1 fruit fly cellular context compared by ENCODE assay signal in the genomic region with DNA sequence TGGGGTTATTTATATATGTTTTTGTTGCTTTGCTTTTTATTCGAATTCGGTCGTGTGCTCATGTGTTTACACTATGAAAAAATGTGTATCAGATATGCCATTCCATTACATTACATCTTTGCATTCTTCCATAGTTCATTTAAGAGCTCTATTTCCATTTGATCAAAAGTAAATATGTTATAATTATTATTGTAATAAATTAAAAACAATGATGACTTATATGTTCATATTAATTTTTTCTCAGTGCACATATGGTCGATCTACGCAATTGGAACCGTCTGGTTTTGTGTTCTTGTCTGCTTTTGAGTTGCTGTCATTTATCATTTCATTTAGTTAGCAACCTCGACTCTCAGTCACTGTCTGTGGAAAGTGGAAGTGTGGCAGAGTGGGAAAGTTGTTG.
TF ChIP-seq lines count a peak whose summit lies in the region.

No protein-coding gene starts in this region.

TF ChIP-seq in whole organism, embryonic, 481 proteins besides CTCF, POLR2A, EP300 and RAD21 (continued from another document and continues in another):
- TF ChIP-seq ash1 (GFP tag; optimal IDR thresholded peaks at IDR 0.05; lab: Kevin White, UChicago) (no peak), zf30C (GFP tag; optimal IDR thresholded peaks at IDR 0.05; lab: Kevin White, UChicago) (peak; percentile 86), CG6272 (GFP tag; IDR thresholded peaks at IDR 0.05; lab: Robert Waterston, UW) (peak; percentile 89), CG18262 (tag; optimal IDR thresholded peaks at IDR 0.05; lab: Kevin White, UChicago) (peak; percentile 97), CG14014 (GFP tag; IDR thresholded peaks at IDR 0.05; lab: Robert Waterston, UW) (peak; percentile 89), CG11085 (GFP tag; IDR thresholded peaks at IDR 0.05; lab: Robert Waterston, UW) (peak; percentile 82), CG15479 (GFP tag; optimal IDR thresholded peaks at IDR 0.05; lab: Kevin White, UChicago) (no peak), Ssrp (tag; optimal IDR thresholded peaks at IDR 0.05; lab: Kevin White, UChicago) (peak; percentile 92), Mrtf (GFP tag; IDR thresholded peaks at IDR 0.05; lab: Robert Waterston, UW) (peak; percentile 74; the same call in 2 of the 3 replicates), Hr39 (optimal IDR thresholded peaks at IDR 0.05; lab: Kevin White, UChicago) (no peak), so (GFP tag; IDR thresholded peaks at IDR 0.05; lab: Robert Waterston, UW) (peak; percentile 88), Neu2 (GFP tag; optimal IDR thresholded peaks at IDR 0.05; lab: Kevin White, UChicago; ENCODE audit: borderline replicate concordance) (no peak), Asciz (GFP tag; optimal IDR thresholded peaks at IDR 0.05; lab: Kevin White, UChicago) (peak; percentile 91), Hsf (GFP tag; optimal IDR thresholded peaks at IDR 0.05; lab: Kevin White, UChicago) (peak; percentile 12), fd96Cb (tag; optimal IDR thresholded peaks at IDR 0.05; lab: Kevin White, UChicago) (peak; percentile 94), hbn (GFP tag; IDR thresholded peaks at IDR 0.05; lab: Robert Waterston, UW; ENCODE audit: partially characterized antibody) (no peak), Hey (tag; optimal IDR thresholded peaks at IDR 0.05; lab: Kevin White, UChicago) (no peak), CG14441 (GFP tag; IDR thresholded peaks at IDR 0.05; lab: Robert Waterston, UW) (peak; percentile 82), CG12391 (tag; optimal IDR thresholded peaks at IDR 0.05; lab: Kevin White, UChicago) (peak; percentile 95), Side (GFP tag; optimal IDR thresholded peaks at IDR 0.05; lab: Kevin White, UChicago) (peak; percentile 19), CG12104 (GFP tag; optimal IDR thresholded peaks at IDR 0.05; lab: Kevin White, UChicago) (peak; percentile 84), zfh1 (GFP tag; IDR thresholded peaks at IDR 0.05; lab: Robert Waterston, UW) (peak; percentile 92), dm (GFP tag; optimal IDR thresholded peaks at IDR 0.05; lab: Kevin White, UChicago) (peak; percentile 5), CG11560 (tag; IDR thresholded peaks at IDR 0.05; lab: Robert Waterston, UW) (no peak; the same call in 2 of the 3 replicates), CG17385 (GFP tag; optimal IDR thresholded peaks at IDR 0.05; lab: Kevin White, UChicago) (peak; percentile 85), CG31441 (GFP tag; IDR thresholded peaks at IDR 0.05; lab: Robert Waterston, UW) (peak; percentile 8; the same call in 1 of the 2 replicates), E2f1 (GFP tag; IDR thresholded peaks at IDR 0.05; lab: Robert Waterston, UW) (peak; percentile 91), gce (GFP tag; IDR thresholded peaks at IDR 0.05; lab: Robert Waterston, UW) (peak; percentile 93), Dbx (GFP tag; IDR thresholded peaks at IDR 0.05; lab: Robert Waterston, UW) (peak; percentile 85), PHDP (tag; optimal IDR thresholded peaks at IDR 0.05; lab: Kevin White, UChicago) (peak; percentile 93), ftz-f1 (GFP tag; optimal IDR thresholded peaks at IDR 0.05; lab: Kevin White, UChicago) (no peak), Gug (GFP tag; IDR thresholded peaks at IDR 0.05; lab: Robert Waterston, UW) (peak; percentile 80), Mes4 (GFP tag; optimal IDR thresholded peaks at IDR 0.05; lab: Kevin White, UChicago) (no peak), Sry-β (GFP tag; optimal IDR thresholded peaks at IDR 0.05; lab: Kevin White, UChicago) (peak; percentile 57), mld (GFP tag; IDR thresholded peaks at IDR 0.05; lab: Robert Waterston, UW; ENCODE audit: partially characterized antibody) (no peak), luna (GFP tag; optimal IDR thresholded peaks at IDR 0.05; lab: Kevin White, UChicago) (no peak), stc (GFP tag; IDR thresholded peaks at IDR 0.05; lab: Robert Waterston, UW) (peak; percentile 86; the same call in 1 of the 2 replicates), gcm (GFP tag; optimal IDR thresholded peaks at IDR 0.05; lab: Kevin White, UChicago) (peak; percentile 93), CG3065 (GFP tag; optimal IDR thresholded peaks at IDR 0.05; lab: Kevin White, UChicago) (peak; percentile 72), jigr1 (GFP tag; IDR thresholded peaks at IDR 0.05; lab: Robert Waterston, UW) (no peak; the same call in 2 of the 3 replicates), CG11723 (GFP tag; optimal IDR thresholded peaks at IDR 0.05; lab: Kevin White, UChicago) (peak; percentile 72), D (optimal IDR thresholded peaks at IDR 0.05; lab: Kevin White, UChicago) (no peak), D (GFP tag; optimal IDR thresholded peaks at IDR 0.05; lab: Kevin White, UChicago) (peak; percentile 89), Atf3 (GFP tag; optimal IDR thresholded peaks at IDR 0.05; lab: Kevin White, UChicago) (peak; percentile 41), CG9727 (GFP tag; optimal IDR thresholded peaks at IDR 0.05; lab: Kevin White, UChicago) (peak; percentile 94), CG15073 (GFP tag; optimal IDR thresholded peaks at IDR 0.05; lab: Kevin White, UChicago) (peak; percentile 39), schlank (tag; optimal IDR thresholded peaks at IDR 0.05; lab: Kevin White, UChicago) (peak; percentile 10), NC2α (GFP tag; optimal IDR thresholded peaks at IDR 0.05; lab: Kevin White, UChicago) (no peak), CrebB (tag; optimal IDR thresholded peaks at IDR 0.05; lab: Kevin White, UChicago) (peak; percentile 77), CG14965 (GFP tag; optimal IDR thresholded peaks at IDR 0.05; lab: Kevin White, UChicago; ENCODE audit: borderline replicate concordance) (no peak), hb (GFP tag; IDR thresholded peaks at IDR 0.05; lab: Robert Waterston, UW; ENCODE audit: partially characterized antibody) (no peak), CG3281 (GFP tag; optimal IDR thresholded peaks at IDR 0.05; lab: Kevin White, UChicago) (no peak), hth (optimal IDR thresholded peaks at IDR 0.05; lab: Kevin White, UChicago) (no peak), CG11398 (GFP tag; optimal IDR thresholded peaks at IDR 0.05; lab: Kevin White, UChicago) (peak; percentile 15), vnd (GFP tag; IDR thresholded peaks at IDR 0.05; lab: Robert Waterston, UW; ENCODE audit: partially characterized antibody) (no peak), CG10543 (GFP tag; optimal IDR thresholded peaks at IDR 0.05; lab: Kevin White, UChicago) (no peak), onecut (GFP tag; IDR thresholded peaks at IDR 0.05; lab: Robert Waterston, UW) (peak; percentile 86), Abd-B (GFP tag; optimal IDR thresholded peaks at IDR 0.05; lab: Kevin White, UChicago) (peak; percentile 91), CG13424 (tag; optimal IDR thresholded peaks at IDR 0.05; lab: Kevin White, UChicago) (peak; percentile 90), ato (GFP tag; IDR thresholded peaks at IDR 0.05; lab: Robert Waterston, UW; ENCODE audit: partially characterized antibody) (no peak), esg (GFP tag; conservative IDR thresholded peaks at IDR 0.05; lab: Robert Waterston, UW) (peak; percentile 88), NK7.1 (GFP tag; optimal IDR thresholded peaks at IDR 0.05; lab: Kevin White, UChicago) (no peak), CG13296 (GFP tag; optimal IDR thresholded peaks at IDR 0.05; lab: Kevin White, UChicago) (peak; percentile 70), Nf-YB (GFP tag; optimal IDR thresholded peaks at IDR 0.05; lab: Kevin White, UChicago) (peak; percentile 78), Lhr (GFP tag; optimal IDR thresholded peaks at IDR 0.05; lab: Kevin White, UChicago) (peak; percentile 78), ems (GFP tag; optimal IDR thresholded peaks at IDR 0.05; lab: Kevin White, UChicago) (peak; percentile 21), wek (GFP tag; optimal IDR thresholded peaks at IDR 0.05; lab: Kevin White, UChicago) (peak; percentile 53), gsb (GFP tag; IDR thresholded peaks at IDR 0.05; lab: Robert Waterston, UW) (peak; percentile 81; the same call in 1 of the 2 replicates), CG10654 (GFP tag; optimal IDR thresholded peaks at IDR 0.05; lab: Kevin White, UChicago) (peak; percentile 86), Spps (tag; optimal IDR thresholded peaks at IDR 0.05; lab: Kevin White, UChicago) (peak; percentile 94), gcm2 (GFP tag; optimal IDR thresholded peaks at IDR 0.05; lab: Kevin White, UChicago) (no peak), Nf-YC (tag; optimal IDR thresholded peaks at IDR 0.05; lab: Kevin White, UChicago) (no peak), CG4282 (GFP tag; optimal IDR thresholded peaks at IDR 0.05; lab: Kevin White, UChicago) (no peak), CG10321 (GFP tag; IDR thresholded peaks at IDR 0.05; lab: Robert Waterston, UW) (no peak), Trl (optimal IDR thresholded peaks at IDR 0.05; lab: Kevin White, UChicago) (no peak), Trl (GFP tag; optimal IDR thresholded peaks at IDR 0.05; lab: Kevin White, UChicago) (peak; percentile 37), nerfin-2 (GFP tag; IDR thresholded peaks at IDR 0.05; lab: Robert Waterston, UW; ENCODE audit: partially characterized antibody) (no peak), Adf1 (GFP tag; IDR thresholded peaks at IDR 0.05; lab: Robert Waterston, UW) (0 out of 2 replicates have a peak, but pooled peaks have one; percentile 24), sug (tag; optimal IDR thresholded peaks at IDR 0.05; lab: Kevin White, UChicago) (no peak), TFAM (GFP tag; optimal IDR thresholded peaks at IDR 0.05; lab: Kevin White, UChicago) (no peak), pfk (GFP tag; optimal IDR thresholded peaks at IDR 0.05; lab: Kevin White, UChicago) (no peak), CG4404 (GFP tag; IDR thresholded peaks at IDR 0.05; lab: Robert Waterston, UW) (peak; percentile 84), GATAe (GFP tag; conservative IDR thresholded peaks at IDR 0.05; lab: Robert Waterston, UW) (peak; percentile 66), CG9437 (GFP tag; optimal IDR thresholded peaks at IDR 0.05; lab: Kevin White, UChicago) (peak; percentile 45), cg (GFP tag; optimal IDR thresholded peaks at IDR 0.05; lab: Kevin White, UChicago) (peak; percentile 36), eyg (GFP tag; optimal IDR thresholded peaks at IDR 0.05; lab: Kevin White, UChicago) (no peak), ro (GFP tag; IDR thresholded peaks at IDR 0.05; lab: Robert Waterston, UW) (peak; percentile 74), CG16779 (GFP tag; IDR thresholded peaks at IDR 0.05; lab: Robert Waterston, UW) (0 out of 2 replicates have a peak, but pooled peaks have one; percentile 27), pb (GFP tag; optimal IDR thresholded peaks at IDR 0.05; lab: Kevin White, UChicago) (no peak), Opbp (GFP tag; IDR thresholded peaks at IDR 0.05; lab: Robert Waterston, UW; ENCODE audit: partially characterized antibody) (no peak), CG6791 (GFP tag; IDR thresholded peaks at IDR 0.05; lab: Robert Waterston, UW; ENCODE audit: partially characterized antibody) (no peak), CG3995 (GFP tag; optimal IDR thresholded peaks at IDR 0.05; lab: Kevin White, UChicago) (no peak), CG6813 (GFP tag; optimal IDR thresholded peaks at IDR 0.05; lab: Kevin White, UChicago) (peak; percentile 81), dpn (GFP tag; optimal IDR thresholded peaks at IDR 0.05; lab: Kevin White, UChicago) (peak; percentile 50 to 87), Sin3A (optimal IDR thresholded peaks at IDR 0.05; lab: Kevin White, UChicago) (no peak), CG10462 (GFP tag; optimal IDR thresholded peaks at IDR 0.05; lab: Kevin White, UChicago) (peak; percentile 75), CG2120 (GFP tag; optimal IDR thresholded peaks at IDR 0.05; lab: Kevin White, UChicago) (peak; percentile 15), prd (optimal IDR thresholded peaks at IDR 0.05; lab: Kevin White, UChicago) (no peak), prd (GFP tag; IDR thresholded peaks at IDR 0.05; lab: Robert Waterston, UW) (peak; percentile 96), mirr (GFP tag; optimal IDR thresholded peaks at IDR 0.05; lab: Kevin White, UChicago) (no peak), CG15011 (GFP tag; optimal IDR thresholded peaks at IDR 0.05; lab: Kevin White, UChicago) (peak; percentile 70), CG4328 (GFP tag; optimal IDR thresholded peaks at IDR 0.05; lab: Kevin White, UChicago) (peak; percentile 67), pum (GFP tag; optimal IDR thresholded peaks at IDR 0.05; lab: Kevin White, UChicago) (peak; percentile 33), CG17328 (GFP tag; IDR thresholded peaks at IDR 0.05; lab: Robert Waterston, UW) (peak; percentile 95), Sox100B (GFP tag; optimal IDR thresholded peaks at IDR 0.05; lab: Kevin White, UChicago) (peak; percentile 91), CG33557 (GFP tag; optimal IDR thresholded peaks at IDR 0.05; lab: Kevin White, UChicago) (peak; percentile 94), croc (GFP tag; conservative IDR thresholded peaks at IDR 0.05; lab: Robert Waterston, UW) (peak; percentile 90), CG18764 (GFP tag; optimal IDR thresholded peaks at IDR 0.05; lab: Kevin White, UChicago) (peak; percentile 80), Jarid2 (GFP tag; optimal IDR thresholded peaks at IDR 0.05; lab: Kevin White, UChicago) (peak; percentile 50), wdn (GFP tag; IDR thresholded peaks at IDR 0.05; lab: Robert Waterston, UW) (peak; percentile 75), sd (tag; optimal IDR thresholded peaks at IDR 0.05; lab: Kevin White, UChicago) (peak; percentile 81), Ravus (GFP tag; IDR thresholded peaks at IDR 0.05; lab: Robert Waterston, UW) (peak; percentile 84), CG13123 (GFP tag; optimal IDR thresholded peaks at IDR 0.05; lab: Kevin White, UChicago) (peak; percentile 86), CG7963 (GFP tag; IDR thresholded peaks at IDR 0.05; lab: Robert Waterston, UW; ENCODE audit: partially characterized antibody) (no peak), gt (GFP tag; IDR thresholded peaks at IDR 0.05; lab: Robert Waterston, UW) (peak; percentile 77), CG10979 (tag; optimal IDR thresholded peaks at IDR 0.05; lab: Kevin White, UChicago) (peak; percentile 97), wor (GFP tag; IDR thresholded peaks at IDR 0.05; lab: Robert Waterston, UW) (peak; percentile 87), trem (tag; optimal IDR thresholded peaks at IDR 0.05; lab: Kevin White, UChicago) (peak; percentile 92), az2 (GFP tag; optimal IDR thresholded peaks at IDR 0.05; lab: Kevin White, UChicago) (peak; percentile 87), CG8290 (GFP tag; optimal IDR thresholded peaks at IDR 0.05; lab: Kevin White, UChicago) (peak; percentile 93), CG8290 (tag; optimal IDR thresholded peaks at IDR 0.05; lab: Kevin White, UChicago) (peak in 1 of 2 experiments; percentile 46), pros (GFP tag; optimal IDR thresholded peaks at IDR 0.05; lab: Kevin White, UChicago) (peak; percentile 14), danr (GFP tag; IDR thresholded peaks at IDR 0.05; lab: Robert Waterston, UW) (peak; percentile 81; the same call in 1 of the 2 replicates), Ada2b (GFP tag; IDR thresholded peaks at IDR 0.05; lab: Robert Waterston, UW) (peak; percentile 92), gsb-n (tag; optimal IDR thresholded peaks at IDR 0.05; lab: Kevin White, UChicago) (peak; percentile 97), gfzf (GFP tag; optimal IDR thresholded peaks at IDR 0.05; lab: Kevin White, UChicago) (no peak)
